Worm (Caenorhabditis elegans) whole organism, L3 larva: ENCODE results near the gene F36H1.11.

Source experiments
- R02D3.7 ChIP-seq: fragments of 150-350 bp; optimal IDR thresholded peaks from 2 replicates; lab custom pipeline; 2014; ENCODE audit warnings: missing biosample characterization, missing genetic modification characterization
- ZK546.5 ChIP-seq: sonication (generic microtip); optimal IDR thresholded peaks from 2 replicates; lab custom pipeline; 2017; ENCODE audit warnings: missing biosample characterization, missing genetic modification characterization
- aly-2 ChIP-seq: fragments of 150-350 bp; optimal IDR thresholded peaks from 2 replicates; lab custom pipeline; 2014; ENCODE audit warnings: missing biosample characterization, missing genetic modification characterization
- ama-1 ChIP-seq: fragments of 150-350 bp; optimal IDR thresholded peaks from 2 replicates; lab custom pipeline; 2018
- ceh-28 ChIP-seq: fragments of 150-350 bp; optimal IDR thresholded peaks from 2 replicates; lab custom pipeline; 2014; ENCODE audit warnings: missing biosample characterization, missing genetic modification reagents, missing genetic modification characterization
- ceh-82 ChIP-seq: fragments of 150-350 bp; optimal IDR thresholded peaks from 2 replicates; lab custom pipeline; 2014; ENCODE audit warnings: missing biosample characterization, missing genetic modification characterization
- ceh-9 ChIP-seq: sonication (generic microtip); optimal IDR thresholded peaks from 2 replicates; lab custom pipeline; 2018; ENCODE audit warnings: missing biosample characterization, missing genetic modification characterization
- daf-12 ChIP-seq: fragments of 150-350 bp; optimal IDR thresholded peaks from 2 replicates; lab custom pipeline; 2014; ENCODE audit warnings: missing biosample characterization, missing genetic modification reagents, missing genetic modification characterization
- egl-5 ChIP-seq: fragments of 150-350 bp; optimal IDR thresholded peaks from 2 replicates; lab custom pipeline; 2017; ENCODE audit warnings: missing biosample characterization, missing genetic modification reagents, missing genetic modification characterization, inconsistent platforms
- elt-1 ChIP-seq: fragments of 150-350 bp; optimal IDR thresholded peaks from 2 replicates; lab custom pipeline; 2014; ENCODE audit warnings: missing biosample characterization, missing genetic modification characterization
- elt-3 ChIP-seq, 3 experiments: fragments of 150-350 bp in 1 of 3; sonication (generic microtip) in 2 of 3; optimal IDR thresholded peaks; 2 replicates in 2 of 3; 4 replicates in 1 of 3; lab custom pipeline; 2014 to 2017; ENCODE audit warnings: missing biosample characterization in 3 of 3, missing genetic modification characterization in 3 of 3
- eor-1 ChIP-seq, 2 experiments: fragments of 150-350 bp; optimal IDR thresholded peaks; 2 replicates each; lab custom pipeline; 2014 to 2018; ENCODE audit warnings: missing biosample characterization in 2 of 2, missing genetic modification characterization in 2 of 2
- fkh-10 ChIP-seq: sonication (generic microtip); optimal IDR thresholded peaks from 2 replicates; lab custom pipeline; 2017; ENCODE audit warnings: missing biosample characterization, missing genetic modification reagents, missing genetic modification characterization
- fkh-2 ChIP-seq: fragments of 150-350 bp; optimal IDR thresholded peaks from 2 replicates; lab custom pipeline; 2014; ENCODE audit warnings: missing biosample characterization, missing genetic modification reagents, missing genetic modification characterization
- jun-1 ChIP-seq: fragments of 150-350 bp; optimal IDR thresholded peaks from 2 replicates; lab custom pipeline; 2014; ENCODE audit warnings: missing biosample characterization, missing genetic modification reagents, missing genetic modification characterization
- lsy-12 ChIP-seq: sonication (generic microtip); optimal IDR thresholded peaks from 2 replicates; lab custom pipeline; 2016; ENCODE audit warnings: mild to moderate bottlenecking, missing genetic modification characterization, missing compliant biosample characterization
- mdl-1 ChIP-seq: fragments of 150-350 bp; optimal IDR thresholded peaks from 2 replicates; lab custom pipeline; 2014; ENCODE audit warnings: missing biosample characterization, missing genetic modification characterization
- nfya-1 ChIP-seq: sonication (generic microtip); optimal IDR thresholded peaks from 2 replicates; lab custom pipeline; 2017; ENCODE audit warnings: missing genetic modification characterization, mild to moderate bottlenecking, missing compliant biosample characterization, antibody characterized with exemption, moderate library complexity; ENCODE audit not compliant: insufficient read depth
- nhr-11 ChIP-seq: fragments of 150-350 bp; optimal IDR thresholded peaks from 2 replicates; lab custom pipeline; 2014; ENCODE audit warnings: missing biosample characterization, missing genetic modification characterization
- nhr-237 ChIP-seq: fragments of 150-350 bp; optimal IDR thresholded peaks from 2 replicates; lab custom pipeline; 2014; ENCODE audit warnings: missing biosample characterization, missing genetic modification characterization
- nhr-43 ChIP-seq: sonication (generic microtip); optimal IDR thresholded peaks from 2 replicates; lab custom pipeline; 2016; ENCODE audit warnings: mild to moderate bottlenecking, missing genetic modification characterization, missing compliant biosample characterization; ENCODE audit not compliant: poor library complexity, severe bottlenecking
- nhr-76 ChIP-seq: fragments of 150-350 bp; sonication (generic microtip); optimal IDR thresholded peaks from 5 replicates; lab custom pipeline; 2014; ENCODE audit warnings: missing biosample characterization, missing genetic modification characterization
- pha-4 ChIP-seq: fragments of 150-350 bp; optimal IDR thresholded peaks from 2 replicates; lab custom pipeline; 2014; ENCODE audit warnings: missing biosample characterization, missing genetic modification reagents, missing genetic modification characterization
- pqm-1 ChIP-seq: fragments of 150-350 bp; optimal IDR thresholded peaks from 2 replicates; lab custom pipeline; 2017; ENCODE audit warnings: missing biosample characterization, missing genetic modification characterization, inconsistent platforms
- snpc-4 ChIP-seq: fragments of 150-350 bp; optimal IDR thresholded peaks from 2 replicates; lab custom pipeline; 2014; ENCODE audit warnings: missing biosample characterization, missing genetic modification characterization
- unc-62 ChIP-seq: fragments of 150-350 bp; sonication (generic microtip); optimal IDR thresholded peaks from 4 replicates; lab custom pipeline; 2014; ENCODE audit warnings: missing biosample characterization, missing genetic modification reagents, missing genetic modification characterization
- zag-1 ChIP-seq: fragments of 150-350 bp; optimal IDR thresholded peaks from 2 replicates; lab custom pipeline; 2014; ENCODE audit warnings: missing biosample characterization, missing genetic modification characterization
- ztf-11 ChIP-seq: fragments of 150-350 bp; optimal IDR thresholded peaks from 2 replicates; lab custom pipeline; 2014; ENCODE audit warnings: missing biosample characterization, missing genetic modification characterization

Gene F36H1.11

ce11 chrIV:11053652-11054317 lies 4.8 kb downstream of the F36H1.11 start, which contains the start of the genes F36H1.12 and lin-3:
TSS of gene F36H1.12 (minus strand) at chrIV:11053702.
TSS of gene lin-3 (plus strand) at chrIV:11054308.
- TF ChIP-seq zag-1 (tag; lab: Kevin White, UChicago) (no peak), eor-1 (tag; optimal IDR thresholded peaks at IDR 0.05; lab: Kevin White, UChicago) (no peak), ceh-9 (tag; lab: Kevin White, UChicago) (no peak), fkh-2 (tag; lab: Kevin White, UChicago) (no peak), elt-3 (tag; optimal IDR thresholded peaks at IDR 0.05; lab: Kevin White, UChicago) (no peak), daf-12 (tag; lab: Kevin White, UChicago) (no peak), pha-4 (tag; lab: Kevin White, UChicago) (no peak), jun-1 (tag; lab: Kevin White, UChicago) (no peak), ztf-11 (no peak), fkh-10 (GFP tag; lab: Kevin White, UChicago) (no peak), ZK546.5 (no peak), R02D3.7 (tag; lab: Kevin White, UChicago) (no peak), ceh-82 (no peak), lsy-12 (tag; lab: Kevin White, UChicago) (no peak), nhr-76 (tag; lab: Kevin White, UChicago) (no peak)

ce11 chrIV:11062984-11063613 lies 14.1 kb downstream of the F36H1.11 start:
- TF ChIP-seq ceh-28 (tag; lab: Kevin White, UChicago) (peak; percentile 41), ceh-82 (peak; percentile 4), daf-12 (tag; lab: Kevin White, UChicago) (peak; percentile 28), lsy-12 (tag; lab: Kevin White, UChicago) (no peak), pha-4 (tag; lab: Kevin White, UChicago) (no peak), nfya-1 (peak; percentile 32)

- peak; percentile 84 for TF ChIP-seq nfya-1
- no peak for TF ChIP-seq pqm-1 (tag; lab: Kevin White, UChicago)
- TF ChIP-seq egl-5, result peak; percentile 63
- peak; percentile 55 for TF ChIP-seq ama-1 (lab: Kevin White, UChicago)
- no peak for TF ChIP-seq nhr-11
Observed at ce11 chrIV:11063962-11064361, 15.0 kb downstream of the F36H1.11 start, which contains the start of gene ttr-16. TSS of gene ttr-16 (minus strand) at chrIV:11064137.

ce11 chrIV:11067003-11067402 lies 18.0 kb downstream of the F36H1.11 start, which contains the start of gene ttr-17:
TSS of gene ttr-17 (minus strand) at chrIV:11067026.
- no peak for TF ChIP-seq fkh-2 (tag; lab: Kevin White, UChicago)
- no peak for TF ChIP-seq elt-1 (tag; lab: Kevin White, UChicago)
- TF ChIP-seq pha-4 (tag; lab: Kevin White, UChicago), result no peak
- no peak for TF ChIP-seq aly-2
- peak; percentile 4 for TF ChIP-seq nfya-1
- TF ChIP-seq ztf-11, result no peak
- no peak for TF ChIP-seq mdl-1 (tag; lab: Kevin White, UChicago)
- no peak for TF ChIP-seq zag-1 (tag; lab: Kevin White, UChicago)

- TF ChIP-seq unc-62 (peak; percentile 83), nhr-11 (peak; percentile 68), jun-1 (tag; lab: Kevin White, UChicago) (no peak), snpc-4 (no peak), ZK546.5 (no peak), zag-1 (tag; lab: Kevin White, UChicago) (no peak), nhr-76 (tag; lab: Kevin White, UChicago) (no peak), daf-12 (tag; lab: Kevin White, UChicago) (no peak), nfya-1 (peak; percentile 47), egl-5 (peak; percentile 40)
Observed at ce11 chrIV:11068314-11068713, 19.3 kb downstream of the F36H1.11 start.

ce11 chrIV:11070895-11071294 lies 21.9 kb downstream of the F36H1.11 start:
- TF ChIP-seq nhr-43 (tag; lab: Kevin White, UChicago) (peak; percentile 49), nhr-237 (peak; percentile 91)
